Fruit fly (Drosophila melanogaster) whole organism, pupa: ENCODE data around the gene HP1D3csd.

Experiments used
- CG32121 ChIP-seq: fragments of 200-800 bp; sonication (Bioruptor generic); IDR thresholded peaks from 2 replicates; pipeline ENCODE4 v1.3.6; 2022; ENCODE audit warnings: missing biosample characterization, missing genetic modification characterization
- CG4496 ChIP-seq: fragments of 200-800 bp; sonication (Bioruptor generic); IDR thresholded peaks from 3 replicates; pipeline ENCODE4 v1.3.6; 2022; ENCODE audit warnings: missing biosample characterization, missing genetic modification characterization
- CG8159 ChIP-seq: fragments of 200-800 bp; sonication (Bioruptor generic); optimal IDR thresholded peaks from 3 replicates; lab custom pipeline; 2018; ENCODE audit warnings: missing biosample characterization, mild to moderate bottlenecking, missing genetic modification characterization, moderate library complexity
- CG8301 ChIP-seq: fragments of 200-800 bp; sonication (Bioruptor generic); optimal IDR thresholded peaks from 2 replicates; lab custom pipeline; 2018; ENCODE audit warnings: missing biosample characterization, mild to moderate bottlenecking, missing genetic modification characterization
- EcR ChIP-seq: fragments of 200-800 bp; sonication (Bioruptor generic); optimal IDR thresholded peaks from 3 replicates; lab custom pipeline; 2019; ENCODE audit warnings: missing biosample characterization, missing genetic modification characterization, mild to moderate bottlenecking, moderate library complexity, missing genetic modification reagents
- fd96Ca ChIP-seq: fragments of 200-800 bp; sonication (Bioruptor generic); IDR thresholded peaks from 3 replicates; pipeline ENCODE4 v1.3.6; 2022; ENCODE audit warnings: missing biosample characterization, missing genetic modification characterization
- rn ChIP-seq: fragments of 200-800 bp; sonication (Bioruptor generic); IDR thresholded peaks from 2 replicates; pipeline ENCODE4 v1.3.6; 2022; ENCODE audit warnings: missing biosample characterization, missing genetic modification characterization

DNA sequence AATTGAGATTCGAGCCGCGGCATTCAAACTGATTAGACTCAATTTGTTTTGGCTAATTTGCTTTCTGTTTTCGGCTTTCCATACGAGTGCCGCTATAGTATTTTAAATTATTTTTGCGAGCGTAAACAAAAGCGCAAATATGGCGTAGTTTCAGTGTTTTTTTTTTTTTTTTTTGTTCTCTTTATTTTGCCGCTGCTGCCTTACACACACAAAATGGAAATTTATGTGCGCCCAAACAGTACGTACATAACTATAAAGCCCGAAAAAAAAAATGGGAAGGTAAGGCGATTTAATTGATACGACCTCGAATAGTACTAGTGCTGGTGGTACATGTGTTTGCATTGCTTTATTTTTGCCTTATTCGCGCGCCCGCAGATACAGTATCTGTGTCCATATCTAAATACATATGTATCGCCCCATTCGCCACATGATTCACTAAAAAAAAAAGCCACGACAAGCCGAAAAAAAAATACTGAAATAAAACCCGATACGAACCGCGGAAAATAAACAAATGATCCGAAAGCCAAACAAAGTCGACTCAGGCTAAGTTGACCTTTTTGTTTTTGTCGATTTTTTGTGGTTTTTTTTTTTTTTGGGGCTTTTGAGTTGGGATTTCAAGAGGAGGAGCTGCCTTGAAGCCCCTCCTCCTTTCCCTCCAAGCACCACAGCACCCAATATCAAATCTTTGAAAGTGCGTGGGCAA, 41.9 kb upstream of the HP1D3csd start:
- TF ChIP-seq EcR (no peak), CG8301 (tag; lab: Kevin White, UChicago) (no peak), CG32121 (no peak), rn (GFP tag; lab: Robert Waterston, UW) (no peak), CG4496 (GFP tag; lab: Robert Waterston, UW) (peak; percentile 43; the same call in 1 of the 3 replicates), CG8159 (tag; lab: Kevin White, UChicago) (no peak), fd96Ca (0 out of 3 replicates have a peak, but pooled peaks have one; percentile 11)
